Worm (Caenorhabditis elegans): ENCODE results near the gene srz-23.

ce11 chrIV:3436021-3436420 is 17.4 kb upstream of the srz-23 start, which contains the start of gene srz-32:
- TF ChIP-seq nhr-28 (tag; optimal IDR thresholded peaks at IDR 0.05) (no peak), nhr-43 (tag; optimal IDR thresholded peaks at IDR 0.05; ENCODE audit: poor library complexity, severe bottlenecking) (no peak), nhr-77 (tag; optimal IDR thresholded peaks at IDR 0.05) (no peak), elt-1 (tag; optimal IDR thresholded peaks at IDR 0.05) (no peak), ama-1 (optimal IDR thresholded peaks at IDR 0.05) (no peak), pha-4 (tag; optimal IDR thresholded peaks at IDR 0.05) (no peak), fos-1 (tag; optimal IDR thresholded peaks at IDR 0.05) (no peak), ceh-9 (tag; optimal IDR thresholded peaks at IDR 0.05) (no peak), mdl-1 (tag; optimal IDR thresholded peaks at IDR 0.05) (no peak), unc-62 (GFP tag; optimal IDR thresholded peaks at IDR 0.05) (no peak)

All from whole organism, L3 larva.